Comparison of ENCODE assay signal across 5 fruit fly cellular contexts in the genomic region with DNA sequence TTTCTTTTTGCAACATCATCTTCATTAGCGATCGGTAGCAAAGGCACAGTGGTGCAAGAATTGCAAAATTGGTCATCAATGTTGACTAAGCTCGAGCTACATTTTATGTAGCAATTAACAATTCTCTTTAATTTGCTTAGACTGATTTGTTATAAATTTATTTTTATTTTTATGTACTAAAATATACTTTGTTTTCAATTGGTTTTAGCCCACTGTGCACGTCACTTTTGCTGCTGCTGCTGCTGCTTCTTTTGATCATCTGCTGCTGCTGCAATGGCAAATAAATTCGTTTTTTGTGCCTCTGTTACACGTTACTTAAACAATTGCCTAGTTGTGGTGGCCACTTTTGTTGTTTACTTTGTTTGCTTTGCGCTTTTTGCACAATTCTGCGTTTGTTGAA.
A peak's percentile ranks its signal among the peaks of the same experiment; 100 is the strongest.
TF ChIP-seq lines count a peak whose summit lies in the region.

No protein-coding gene starts in this region.

- peak; percentile 50 for TF ChIP-seq CTCF in whole organism, embryonic (GFP tag; optimal IDR thresholded peaks at IDR 0.05; lab: Kevin White, UChicago)

TF ChIP-seq in whole organism, adult, 20 proteins besides CTCF, POLR2A, EP300 and RAD21 (continues in another document):
- no peak for TF ChIP-seq toe (GFP tag; optimal IDR thresholded peaks at IDR 0.05; lab: Kevin White, UChicago)
- peak; percentile 34 for TF ChIP-seq CG1620 (GFP tag; optimal IDR thresholded peaks at IDR 0.05; lab: Kevin White, UChicago)
- TF ChIP-seq CG14711 (tag; optimal IDR thresholded peaks at IDR 0.05; lab: Kevin White, UChicago), result peak; percentile 81
- TF ChIP-seq CG7101 (tag; optimal IDR thresholded peaks at IDR 0.05; lab: Kevin White, UChicago), result peak; percentile 83
- peak; percentile 66 for TF ChIP-seq CG12768 (GFP tag; optimal IDR thresholded peaks at IDR 0.05; lab: Kevin White, UChicago)
- no peak for TF ChIP-seq Clk (GFP tag; optimal IDR thresholded peaks at IDR 0.05; lab: Kevin White, UChicago)
- TF ChIP-seq CG11617 (GFP tag; optimal IDR thresholded peaks at IDR 0.05; lab: Kevin White, UChicago), result peak; percentile 62
- peak; percentile 43 for TF ChIP-seq CG5204 (GFP tag; optimal IDR thresholded peaks at IDR 0.05; lab: Kevin White, UChicago)
- TF ChIP-seq cnc (optimal IDR thresholded peaks at IDR 0.05; lab: Kevin White, UChicago), result no peak
- TF ChIP-seq kay (GFP tag; lab: Kevin White, UChicago; ENCODE audit: borderline replicate concordance), result peak; percentile 17
- no peak for TF ChIP-seq Hr96 (GFP tag; optimal IDR thresholded peaks at IDR 0.05; lab: Kevin White, UChicago)
- peak; percentile 49 for TF ChIP-seq tj (GFP tag; optimal IDR thresholded peaks at IDR 0.05; lab: Kevin White, UChicago)
- no peak for TF ChIP-seq cic (GFP tag; optimal IDR thresholded peaks at IDR 0.05; lab: Kevin White, UChicago)
- TF ChIP-seq pad (GFP tag; optimal IDR thresholded peaks at IDR 0.05; lab: Kevin White, UChicago), result peak; percentile 18
- TF ChIP-seq CG33017 (tag; optimal IDR thresholded peaks at IDR 0.05; lab: Kevin White, UChicago), result peak; percentile 76
- peak; percentile 29 for TF ChIP-seq Mnt (GFP tag; optimal IDR thresholded peaks at IDR 0.05; lab: Kevin White, UChicago)
- peak; percentile 61 for TF ChIP-seq CG7045 (GFP tag; optimal IDR thresholded peaks at IDR 0.05; lab: Kevin White, UChicago)

TF ChIP-seq in whole organism, embryonic, 481 proteins besides CTCF, POLR2A, EP300 and RAD21 (continues in another document):
- TF ChIP-seq pita (GFP tag; optimal IDR thresholded peaks at IDR 0.05; lab: Kevin White, UChicago) (no peak), CG4707 (GFP tag; optimal IDR thresholded peaks at IDR 0.05; lab: Kevin White, UChicago) (peak; percentile 55), bcd (GFP tag; optimal IDR thresholded peaks at IDR 0.05; lab: Kevin White, UChicago) (peak; percentile 76), Asciz (GFP tag; optimal IDR thresholded peaks at IDR 0.05; lab: Kevin White, UChicago) (peak; percentile 82), CG31365 (tag; optimal IDR thresholded peaks at IDR 0.05; lab: Kevin White, UChicago) (no peak), CG1529 (GFP tag; optimal IDR thresholded peaks at IDR 0.05; lab: Kevin White, UChicago) (peak; percentile 64), mam (GFP tag; optimal IDR thresholded peaks at IDR 0.05; lab: Kevin White, UChicago) (peak; percentile 45), fd3F (GFP tag; optimal IDR thresholded peaks at IDR 0.05; lab: Kevin White, UChicago) (peak; percentile 57), gt (GFP tag; IDR thresholded peaks at IDR 0.05; lab: Robert Waterston, UW) (peak; percentile 63), CG11456 (GFP tag; IDR thresholded peaks at IDR 0.05; lab: Robert Waterston, UW) (peak; percentile 79; the same call in 2 of the 3 replicates), CG8290 (GFP tag; optimal IDR thresholded peaks at IDR 0.05; lab: Kevin White, UChicago) (peak; percentile 17), CG8290 (tag; optimal IDR thresholded peaks at IDR 0.05; lab: Kevin White, UChicago) (no peak), CG1602 (GFP tag; optimal IDR thresholded peaks at IDR 0.05; lab: Kevin White, UChicago) (peak; percentile 73), seq (GFP tag; IDR thresholded peaks at IDR 0.05; lab: Robert Waterston, UW) (peak; percentile 87), NfI (GFP tag; optimal IDR thresholded peaks at IDR 0.05; lab: Kevin White, UChicago) (peak; percentile 79), en (GFP tag; optimal IDR thresholded peaks at IDR 0.05; lab: Kevin White, UChicago) (no peak), wek (GFP tag; optimal IDR thresholded peaks at IDR 0.05; lab: Kevin White, UChicago) (peak; percentile 14), CG13424 (tag; optimal IDR thresholded peaks at IDR 0.05; lab: Kevin White, UChicago) (peak; percentile 77)

TF ChIP-seq in whole organism, prepupa, 60 proteins besides CTCF, POLR2A, EP300 and RAD21 (continues in another document):
- no peak for TF ChIP-seq fkh (GFP tag; optimal IDR thresholded peaks at IDR 0.05; lab: Kevin White, UChicago)
- peak; percentile 91 for TF ChIP-seq topi (GFP tag; optimal IDR thresholded peaks at IDR 0.05; lab: Kevin White, UChicago)
- peak; percentile 96 for TF ChIP-seq CG11762 (GFP tag; optimal IDR thresholded peaks at IDR 0.05; lab: Kevin White, UChicago; ENCODE audit: insufficient read depth)
- peak; percentile 97 for TF ChIP-seq esn (GFP tag; optimal IDR thresholded peaks at IDR 0.05; lab: Kevin White, UChicago)
- peak; percentile 86 for TF ChIP-seq vri (GFP tag; optimal IDR thresholded peaks at IDR 0.05; lab: Kevin White, UChicago)
- TF ChIP-seq CG8632 (GFP tag; optimal IDR thresholded peaks at IDR 0.05; lab: Kevin White, UChicago), result peak; percentile 96
- TF ChIP-seq CG1621 (tag; optimal IDR thresholded peaks at IDR 0.05; lab: Kevin White, UChicago), result peak; percentile 94
- peak; percentile 94 for TF ChIP-seq Sox102F (GFP tag; optimal IDR thresholded peaks at IDR 0.05; lab: Kevin White, UChicago)
- TF ChIP-seq net (GFP tag; optimal IDR thresholded peaks at IDR 0.05; lab: Kevin White, UChicago), result peak; percentile 97
- TF ChIP-seq pdm3 (GFP tag; optimal IDR thresholded peaks at IDR 0.05; lab: Kevin White, UChicago), result peak; percentile 96
- TF ChIP-seq CG31627 (GFP tag; optimal IDR thresholded peaks at IDR 0.05; lab: Kevin White, UChicago), result peak; percentile 94
- TF ChIP-seq Eip78C (GFP tag; lab: Kevin White, UChicago), result peak; percentile 96
- TF ChIP-seq Hr38 (GFP tag; optimal IDR thresholded peaks at IDR 0.05; lab: Kevin White, UChicago), result peak; percentile 25
- peak; percentile 88 for TF ChIP-seq CG3032 (tag; optimal IDR thresholded peaks at IDR 0.05; lab: Kevin White, UChicago)
- peak; percentile 86 for TF ChIP-seq fd59A (GFP tag; optimal IDR thresholded peaks at IDR 0.05; lab: Kevin White, UChicago)
- TF ChIP-seq cyc (GFP tag; optimal IDR thresholded peaks at IDR 0.05; lab: Kevin White, UChicago), result peak; percentile 92
- TF ChIP-seq spab (GFP tag; optimal IDR thresholded peaks at IDR 0.05; lab: Kevin White, UChicago), result peak; percentile 87
- peak; percentile 97 for TF ChIP-seq CG3919 (GFP tag; optimal IDR thresholded peaks at IDR 0.05; lab: Kevin White, UChicago)

TF ChIP-seq in whole organism, pupa, 21 proteins besides CTCF, POLR2A, EP300 and RAD21 (continues in another document):
- peak; percentile 98 for TF ChIP-seq Ets98B (GFP tag; IDR thresholded peaks at IDR 0.05; lab: Robert Waterston, UW)
- peak; percentile 93 for TF ChIP-seq CG8159 (tag; optimal IDR thresholded peaks at IDR 0.05; lab: Kevin White, UChicago)
- TF ChIP-seq Snoo (tag; optimal IDR thresholded peaks at IDR 0.05; lab: Kevin White, UChicago), result peak; percentile 95
- TF ChIP-seq gl (tag; optimal IDR thresholded peaks at IDR 0.05; lab: Kevin White, UChicago), result peak; percentile 84
- peak; percentile 92 for TF ChIP-seq Pif1B (GFP tag; optimal IDR thresholded peaks at IDR 0.05; lab: Kevin White, UChicago)
- TF ChIP-seq rn (GFP tag; IDR thresholded peaks at IDR 0.05; lab: Robert Waterston, UW), result peak; percentile 95
- TF ChIP-seq CG15710 (tag; optimal IDR thresholded peaks at IDR 0.05; lab: Kevin White, UChicago), result peak; percentile 90
- peak; percentile 82 for TF ChIP-seq D1 (tag; optimal IDR thresholded peaks at IDR 0.05; lab: Kevin White, UChicago)
- peak; percentile 91 for TF ChIP-seq CG9948 (tag; optimal IDR thresholded peaks at IDR 0.05; lab: Kevin White, UChicago)
- TF ChIP-seq CG32121 (GFP tag; IDR thresholded peaks at IDR 0.05; lab: Robert Waterston, UW), result peak; percentile 98
- peak; percentile 61 for TF ChIP-seq EcR (GFP tag; optimal IDR thresholded peaks at IDR 0.05; lab: Kevin White, UChicago)
- peak; percentile 97 for TF ChIP-seq CG14655 (GFP tag; optimal IDR thresholded peaks at IDR 0.05; lab: Kevin White, UChicago)
- peak; percentile 79 for TF ChIP-seq Pif1A (GFP tag; optimal IDR thresholded peaks at IDR 0.05; lab: Kevin White, UChicago)
- TF ChIP-seq CG13204 (GFP tag; optimal IDR thresholded peaks at IDR 0.05; lab: Kevin White, UChicago), result peak; percentile 83
- peak; percentile 95 for TF ChIP-seq CG8301 (tag; optimal IDR thresholded peaks at IDR 0.05; lab: Kevin White, UChicago)
- TF ChIP-seq CG34367 (tag; optimal IDR thresholded peaks at IDR 0.05; lab: Kevin White, UChicago), result peak; percentile 93
- peak; percentile 99 for TF ChIP-seq CG4496 (GFP tag; IDR thresholded peaks at IDR 0.05; lab: Robert Waterston, UW)
- TF ChIP-seq CG10348 (GFP tag; IDR thresholded peaks at IDR 0.05; lab: Robert Waterston, UW), result peak; percentile 82
- peak; percentile 98 for TF ChIP-seq fd96Ca (GFP tag; IDR thresholded peaks at IDR 0.05; lab: Robert Waterston, UW)
- TF ChIP-seq CG12605 (GFP tag; IDR thresholded peaks at IDR 0.05; lab: Robert Waterston, UW), result peak; percentile 98

TF ChIP-seq in whole organism, wandering third instar larva, 38 proteins besides CTCF, POLR2A, EP300 and RAD21 (continues in another document):
- TF ChIP-seq lola (GFP tag; optimal IDR thresholded peaks at IDR 0.05; lab: Kevin White, UChicago), result no peak
- peak; percentile 95 for TF ChIP-seq rgr (GFP tag; optimal IDR thresholded peaks at IDR 0.05; lab: Kevin White, UChicago)
- peak; percentile 84 for TF ChIP-seq sage (GFP tag; optimal IDR thresholded peaks at IDR 0.05; lab: Kevin White, UChicago)
- TF ChIP-seq HLH106 (tag; optimal IDR thresholded peaks at IDR 0.05; lab: Kevin White, UChicago), result peak; percentile 83
- TF ChIP-seq br (GFP tag; optimal IDR thresholded peaks at IDR 0.05; lab: Kevin White, UChicago), result peak; percentile 85
- TF ChIP-seq GATAd (GFP tag; optimal IDR thresholded peaks at IDR 0.05; lab: Kevin White, UChicago), result peak; percentile 40
- peak in 1 of 2 experiments; percentile 88 for TF ChIP-seq foxo (GFP tag; optimal IDR thresholded peaks at IDR 0.05; lab: Kevin White, UChicago)
- TF ChIP-seq Sp1 (GFP tag; optimal IDR thresholded peaks at IDR 0.05; lab: Kevin White, UChicago), result peak; percentile 83
- no peak for TF ChIP-seq Myc (optimal IDR thresholded peaks at IDR 0.05; lab: Kevin White, UChicago)
- peak; percentile 86 for TF ChIP-seq Hnf4 (GFP tag; optimal IDR thresholded peaks at IDR 0.05; lab: Kevin White, UChicago)
- TF ChIP-seq fru (GFP tag; optimal IDR thresholded peaks at IDR 0.05; lab: Kevin White, UChicago), result peak; percentile 87
- TF ChIP-seq Dif (GFP tag; optimal IDR thresholded peaks at IDR 0.05; lab: Kevin White, UChicago; ENCODE audit: partially characterized antibody), result no peak
- TF ChIP-seq Hr78 (GFP tag; optimal IDR thresholded peaks at IDR 0.05; lab: Kevin White, UChicago), result no peak
- peak; percentile 61 for TF ChIP-seq Rel (GFP tag; optimal IDR thresholded peaks at IDR 0.05; lab: Kevin White, UChicago)
- TF ChIP-seq Rel (tag; optimal IDR thresholded peaks at IDR 0.05; lab: Kevin White, UChicago), result peak; percentile 17
- TF ChIP-seq Dfd (GFP tag; optimal IDR thresholded peaks at IDR 0.05; lab: Kevin White, UChicago), result peak; percentile 44
- TF ChIP-seq tai (GFP tag; optimal IDR thresholded peaks at IDR 0.05; lab: Kevin White, UChicago), result peak; percentile 73
- peak; percentile 63 for TF ChIP-seq sv (GFP tag; optimal IDR thresholded peaks at IDR 0.05; lab: Kevin White, UChicago)
- peak; percentile 60 for TF ChIP-seq CG32264 (GFP tag; optimal IDR thresholded peaks at IDR 0.05; lab: Kevin White, UChicago)
- peak; percentile 82 for TF ChIP-seq psq (GFP tag; optimal IDR thresholded peaks at IDR 0.05; lab: Kevin White, UChicago)
- TF ChIP-seq dmrt93B (GFP tag; optimal IDR thresholded peaks at IDR 0.05; lab: Kevin White, UChicago), result peak; percentile 77
